Fruit fly (Drosophila melanogaster) Kc167 (cell line): ENCODE results near the gene CG46399.

Source experiments
- Myc ChIP-seq: fragments of >200 bp; optimal IDR thresholded peaks from 2 replicates; lab custom pipeline; 2017; ENCODE audit warnings: missing external identifiers
- Sin3A ChIP-seq: fragments of >200 bp; optimal IDR thresholded peaks from 2 replicates; lab custom pipeline; 2018; ENCODE audit warnings: missing external identifiers
- h ChIP-seq: fragments of >200 bp; optimal IDR thresholded peaks from 3 replicates; lab custom pipeline; 2018; ENCODE audit warnings: missing external identifiers
- insv ChIP-seq: fragments of >200 bp; optimal IDR thresholded peaks from 3 replicates; lab custom pipeline; 2018; ENCODE audit warnings: missing external identifiers
- ttk ChIP-seq: sonication (Bioruptor generic); optimal IDR thresholded peaks from 2 replicates; lab custom pipeline; 2017; ENCODE audit warnings: missing external identifiers

DNA sequence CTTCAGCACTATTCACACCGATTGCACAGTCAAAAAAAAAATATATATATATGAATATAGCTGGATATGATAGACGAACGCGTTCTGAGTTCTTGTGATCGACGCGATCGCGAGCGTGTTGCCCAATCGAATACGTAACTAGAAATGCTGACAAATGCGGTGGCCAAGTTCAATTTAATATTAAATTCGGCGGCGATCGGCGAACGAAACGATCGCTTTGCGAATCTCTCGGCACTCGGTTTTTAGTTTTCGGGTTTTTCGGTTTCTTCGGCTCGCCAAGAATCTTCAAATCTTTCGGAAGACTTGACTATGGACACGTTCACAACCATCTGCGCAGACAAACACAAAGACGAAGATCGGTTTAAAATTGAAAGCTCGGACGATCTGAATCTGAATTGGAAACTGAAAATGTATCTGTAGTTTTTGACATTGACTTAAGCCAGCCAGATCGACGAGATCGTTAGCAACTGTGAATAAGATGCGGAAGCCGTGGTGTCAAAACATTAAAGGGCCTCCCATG lies 5.8 kb upstream of the CG46399 start, which contains the start of gene CG9521:
- TF ChIP-seq insv (lab: Kevin White, UChicago), result no peak
- TF ChIP-seq ttk (lab: Kevin White, UChicago), result no peak
- TF ChIP-seq h (lab: Kevin White, UChicago), result no peak
- no peak for TF ChIP-seq Myc (lab: Kevin White, UChicago)
- TF ChIP-seq Sin3A, result no peak
